Worm (Caenorhabditis elegans) whole organism, young adult: ENCODE results near the gene W06A7.2.

Experiments used
- C17E4.6 ChIP-seq: fragments of 200-800 bp; sonication (Bioruptor generic); IDR thresholded peaks from 2 replicates; pipeline ENCODE4 v1.3.6; 2022; ENCODE audit warnings: missing genetic modification reagents, missing genetic modification characterization, missing compliant biosample characterization
- D2030.7 ChIP-seq: fragments of 200-800 bp; sonication (Bioruptor generic); IDR thresholded peaks from 2 replicates; pipeline ENCODE4 v1.3.6; 2022; ENCODE audit warnings: missing genetic modification reagents, missing genetic modification characterization, missing compliant biosample characterization
- F52B5.7 ChIP-seq: sonication (generic microtip); optimal IDR thresholded peaks from 2 replicates; lab custom pipeline; 2016; ENCODE audit warnings: mild to moderate bottlenecking, missing genetic modification characterization, missing compliant biosample characterization
- F55B11.4 ChIP-seq: sonication (generic microtip); optimal IDR thresholded peaks from 2 replicates; lab custom pipeline; 2016; ENCODE audit warnings: missing compliant biosample characterization, missing genetic modification characterization, borderline replicate concordance; ENCODE audit not compliant: insufficient read depth
- K12H6.12 ChIP-seq: fragments of 200-800 bp; sonication (Bioruptor generic); optimal IDR thresholded peaks from 2 replicates; lab custom pipeline; 2018; ENCODE audit warnings: mild to moderate bottlenecking, missing genetic modification characterization, missing compliant biosample characterization
- T26A5.8 ChIP-seq: sonication (generic microtip); optimal IDR thresholded peaks from 2 replicates; lab custom pipeline; 2016; ENCODE audit warnings: missing genetic modification characterization, missing compliant biosample characterization
- Y53G8AR.9 ChIP-seq: fragments of 200-800 bp; sonication (Bioruptor generic); conservative IDR thresholded peaks from 2 replicates; pipeline ENCODE4 v1.3.6; 2022; ENCODE audit warnings: missing genetic modification reagents, missing genetic modification characterization, missing compliant biosample characterization
- ZK185.1 ChIP-seq: sonication (generic microtip); optimal IDR thresholded peaks from 2 replicates; lab custom pipeline; 2016; ENCODE audit warnings: mild to moderate bottlenecking, missing genetic modification characterization, missing compliant biosample characterization; ENCODE audit not compliant: poor library complexity, severe bottlenecking
- aptf-3 ChIP-seq: fragments of 200-800 bp; sonication (Bioruptor generic); IDR thresholded peaks from 2 replicates; pipeline ENCODE4 v1.3.6; 2022; ENCODE audit warnings: missing genetic modification characterization, missing compliant biosample characterization
- atf-7 ChIP-seq: sonication (generic microtip); optimal IDR thresholded peaks from 2 replicates; lab custom pipeline; 2017; ENCODE audit warnings: mild to moderate bottlenecking, missing genetic modification characterization, missing compliant biosample characterization
- attf-6 ChIP-seq: fragments of 200-800 bp; sonication (Bioruptor generic); IDR thresholded peaks from 2 replicates; pipeline ENCODE4 v1.3.6; 2022; ENCODE audit warnings: missing genetic modification reagents, missing genetic modification characterization, missing compliant biosample characterization
- ceh-58 ChIP-seq: fragments of 200-800 bp; sonication (Bioruptor generic); IDR thresholded peaks from 2 replicates; pipeline ENCODE4 v1.3.6; 2022; ENCODE audit warnings: missing genetic modification characterization, missing compliant biosample characterization
- ceh-91 ChIP-seq: fragments of 200-800 bp; sonication (Bioruptor generic); IDR thresholded peaks from 2 replicates; pipeline ENCODE4 v1.3.6; 2022; ENCODE audit warnings: missing genetic modification reagents, missing genetic modification characterization, missing compliant biosample characterization
- die-1 ChIP-seq: sonication (generic microtip); optimal IDR thresholded peaks from 2 replicates; lab custom pipeline; 2016; ENCODE audit warnings: missing genotype, mild to moderate bottlenecking, missing genetic modification characterization, missing compliant biosample characterization
- dox-1 ChIP-seq: fragments of 200-800 bp; sonication (Bioruptor generic); IDR thresholded peaks from 2 replicates; pipeline ENCODE4 v1.3.6; 2022; ENCODE audit warnings: missing genetic modification reagents, missing genetic modification characterization, missing compliant biosample characterization
- gei-17 ChIP-seq: fragments of 200-800 bp; sonication (Bioruptor generic); optimal IDR thresholded peaks from 2 replicates; lab custom pipeline; 2018; ENCODE audit warnings: mild to moderate bottlenecking, missing genetic modification characterization, missing compliant biosample characterization
- hmg-20 ChIP-seq: fragments of 200-800 bp; sonication (Bioruptor generic); IDR thresholded peaks from 2 replicates; pipeline ENCODE4 v1.3.6; 2022; ENCODE audit warnings: missing genetic modification reagents, missing genetic modification characterization, missing compliant biosample characterization
- hrde-1 ChIP-seq: sonication (generic microtip); optimal IDR thresholded peaks from 2 replicates; lab custom pipeline; 2016; ENCODE audit warnings: missing genetic modification characterization, mild to moderate bottlenecking, missing compliant biosample characterization, moderate library complexity, missing genotype, missing genetic modification reagents, borderline replicate concordance
- lin-35 ChIP-seq, 3 experiments: fragments of 150-350 bp in 2 of 3; sonication (generic microtip) in 1 of 3; optimal IDR thresholded peaks; 2 replicates each; lab custom pipeline; 2014 to 2018; ENCODE audit warnings: missing biosample characterization in 3 of 3, missing genetic modification characterization in 3 of 3, missing genetic modification reagents in 3 of 3
- lin-40 ChIP-seq: sonication (generic microtip); optimal IDR thresholded peaks from 2 replicates; lab custom pipeline; 2016; ENCODE audit warnings: missing genetic modification characterization, mild to moderate bottlenecking, missing compliant biosample characterization, missing genotype, missing genetic modification reagents
- lsl-1 ChIP-seq: fragments of 200-800 bp; sonication (Bioruptor generic); optimal IDR thresholded peaks from 2 replicates; lab custom pipeline; 2018; ENCODE audit warnings: mild to moderate bottlenecking, missing genetic modification characterization, moderate library complexity, missing compliant biosample characterization
- madf-6 ChIP-seq: fragments of 200-800 bp; sonication (Bioruptor generic); IDR thresholded peaks from 2 replicates; pipeline ENCODE4 v1.3.6; 2022; ENCODE audit warnings: missing genetic modification reagents, missing genetic modification characterization, missing compliant biosample characterization
- madf-8 ChIP-seq: fragments of 200-800 bp; sonication (Bioruptor generic); conservative IDR thresholded peaks from 2 replicates; pipeline ENCODE4 v1.3.6; 2022; ENCODE audit warnings: missing genetic modification reagents, missing genetic modification characterization, missing compliant biosample characterization
- mcd-1 ChIP-seq: fragments of 200-800 bp; sonication (Bioruptor generic); IDR thresholded peaks from 2 replicates; pipeline ENCODE4 v1.3.6; 2022; ENCODE audit warnings: missing genetic modification reagents, missing genetic modification characterization, missing compliant biosample characterization
- mes-4 ChIP-seq: sonication (generic microtip); optimal IDR thresholded peaks from 2 replicates; lab custom pipeline; 2016; ENCODE audit warnings: missing genotype, missing genetic modification characterization, missing compliant biosample characterization
- nfyb-1 ChIP-seq: fragments of 200-800 bp; sonication (Bioruptor generic); IDR thresholded peaks from 2 replicates; pipeline ENCODE4 v1.3.6; 2022; ENCODE audit warnings: missing genetic modification reagents, missing genetic modification characterization, missing compliant biosample characterization
- nhr-179 ChIP-seq: sonication (generic microtip); optimal IDR thresholded peaks from 2 replicates; lab custom pipeline; 2016; ENCODE audit warnings: mild to moderate bottlenecking, missing genetic modification characterization, missing compliant biosample characterization
- pbrm-1 ChIP-seq: fragments of 200-800 bp; sonication (Bioruptor generic); IDR thresholded peaks from 2 replicates; pipeline ENCODE4 v1.3.6; 2022; ENCODE audit warnings: missing genetic modification reagents, missing genetic modification characterization, missing compliant biosample characterization
- pha-4 ChIP-seq: fragments of 150-350 bp; sonication (generic microtip); optimal IDR thresholded peaks from 2 replicates; lab custom pipeline; 2014; ENCODE audit warnings: missing biosample characterization, missing genetic modification reagents, missing genetic modification characterization
- rcor-1 ChIP-seq: fragments of 200-800 bp; sonication (Bioruptor generic); IDR thresholded peaks from 2 replicates; pipeline ENCODE4 v1.3.6; 2022; ENCODE audit warnings: missing genetic modification reagents, missing genetic modification characterization, missing compliant biosample characterization
- repo-1 ChIP-seq: sonication (generic microtip); optimal IDR thresholded peaks from 2 replicates; lab custom pipeline; 2017; ENCODE audit warnings: mild to moderate bottlenecking, missing genetic modification characterization, missing compliant biosample characterization
- rpc-1 ChIP-seq, 2 experiments: fragments of 150-350 bp in 1 of 2; sonication (generic microtip) in 1 of 2; optimal IDR thresholded peaks; 2 replicates each; lab custom pipeline; 2014 to 2018; ENCODE audit warnings: missing biosample characterization in 1 of 2, missing genetic modification characterization in 1 of 2, missing genetic modification reagents in 1 of 2, missing genotype in 1 of 2
- sea-2 ChIP-seq: fragments of 200-800 bp; sonication (Bioruptor generic); IDR thresholded peaks from 2 replicates; pipeline ENCODE4 v1.3.6; 2022; ENCODE audit warnings: missing genetic modification characterization, missing compliant biosample characterization
- sptf-2 ChIP-seq: fragments of 200-800 bp; sonication (Bioruptor generic); optimal IDR thresholded peaks from 2 replicates; lab custom pipeline; 2018; ENCODE audit warnings: mild to moderate bottlenecking, missing genetic modification characterization, missing compliant biosample characterization
- unc-62 ChIP-seq: fragments of 150-350 bp; optimal IDR thresholded peaks from 2 replicates; lab custom pipeline; 2014; ENCODE audit warnings: missing biosample characterization, missing genetic modification reagents, missing genetic modification characterization
- ztf-18 ChIP-seq: sonication (generic microtip); optimal IDR thresholded peaks from 2 replicates; lab custom pipeline; 2016; ENCODE audit warnings: missing genotype, mild to moderate bottlenecking, missing genetic modification characterization, missing compliant biosample characterization
- ztf-25 ChIP-seq: fragments of 200-800 bp; sonication (Bioruptor generic); IDR thresholded peaks from 2 replicates; pipeline ENCODE4 v1.3.6; 2022; ENCODE audit warnings: missing genetic modification reagents, missing genetic modification characterization, missing compliant biosample characterization
- ztf-6 ChIP-seq: fragments of 200-800 bp; sonication (Bioruptor generic); IDR thresholded peaks from 2 replicates; pipeline ENCODE4 v1.3.6; 2022; ENCODE audit warnings: missing genetic modification reagents, missing genetic modification characterization, missing compliant biosample characterization

Gene W06A7.2

ce11 chrV:14781130-14781529, 40.5 kb upstream of the W06A7.2 start, which contains the start of gene Y50E8A.11:
Y50E8A.11 (plus strand) TSS chrV:14781430.
- no peak for TF ChIP-seq K12H6.12 (tag; lab: Kevin White, UChicago)
- no peak for TF ChIP-seq aptf-3 (GFP tag; lab: Robert Waterston, UW)
- TF ChIP-seq hrde-1 (tag; lab: Kevin White, UChicago): no peak
- TF ChIP-seq mes-4: no peak
- TF ChIP-seq ztf-6 (GFP tag; lab: Robert Waterston, UW): no peak
- no peak for TF ChIP-seq D2030.7 (GFP tag; lab: Robert Waterston, UW)
- no peak for TF ChIP-seq T26A5.8 (tag; lab: Kevin White, UChicago)
- TF ChIP-seq C17E4.6 (GFP tag; lab: Robert Waterston, UW): no peak
- TF ChIP-seq madf-8 (GFP tag; lab: Robert Waterston, UW): no peak
- no peak for TF ChIP-seq dox-1 (GFP tag; lab: Robert Waterston, UW)
- TF ChIP-seq ZK185.1 (tag; lab: Kevin White, UChicago): no peak
- no peak for TF ChIP-seq nfyb-1 (GFP tag; lab: Robert Waterston, UW)
- TF ChIP-seq attf-6 (GFP tag; lab: Robert Waterston, UW): no peak
- no peak for TF ChIP-seq sptf-2 (GFP tag; lab: Kevin White, UChicago)
- TF ChIP-seq lin-40 (tag; lab: Kevin White, UChicago): no peak
- no peak for TF ChIP-seq pha-4

- TF ChIP-seq hmg-20: no peak
- TF ChIP-seq repo-1 (tag; lab: Kevin White, UChicago): no peak
- no peak for TF ChIP-seq lin-35 (GFP tag; optimal IDR thresholded peaks at IDR 0.05; lab: Kevin White, UChicago)
- no peak for TF ChIP-seq rcor-1 (GFP tag; lab: Robert Waterston, UW)
- no peak for TF ChIP-seq nhr-179 (tag; lab: Kevin White, UChicago)
- no peak for TF ChIP-seq madf-6
- TF ChIP-seq atf-7 (tag; lab: Kevin White, UChicago): no peak
- no peak for TF ChIP-seq Y53G8AR.9
- TF ChIP-seq rpc-1 (optimal IDR thresholded peaks at IDR 0.05; lab: Kevin White, UChicago): no peak
- TF ChIP-seq rpc-1 (tag; optimal IDR thresholded peaks at IDR 0.05; lab: Kevin White, UChicago): no peak
Observed at ce11 chrV:14784160-14784774, 37.4 kb upstream of the W06A7.2 start, which contains the start of gene Y50E8A.12. Y50E8A.12 (minus strand) TSS chrV:14784210.

ce11 chrV:14784787-14785186, 36.9 kb upstream of the W06A7.2 start:
- no peak for TF ChIP-seq C17E4.6 (GFP tag; lab: Robert Waterston, UW)
- TF ChIP-seq ceh-91 (GFP tag; lab: Robert Waterston, UW): no peak
- peak; percentile 67; the same call in 1 of the 2 replicates for TF ChIP-seq nfyb-1 (GFP tag; lab: Robert Waterston, UW)
- TF ChIP-seq pbrm-1 (GFP tag; lab: Robert Waterston, UW): no peak

ce11 chrV:14788462-14788861, 33.2 kb upstream of the W06A7.2 start:
- no peak for TF ChIP-seq sea-2 (GFP tag; lab: Robert Waterston, UW)
- TF ChIP-seq lsl-1 (GFP tag; lab: Kevin White, UChicago): no peak
- TF ChIP-seq ztf-6 (GFP tag; lab: Robert Waterston, UW): no peak
- TF ChIP-seq F55B11.4 (tag; lab: Kevin White, UChicago): no peak
- no peak for TF ChIP-seq mcd-1 (GFP tag; lab: Robert Waterston, UW)
- no peak for TF ChIP-seq unc-62
- no peak for TF ChIP-seq die-1 (tag; lab: Kevin White, UChicago)
- TF ChIP-seq ceh-91 (GFP tag; lab: Robert Waterston, UW): no peak
- TF ChIP-seq ztf-25 (GFP tag; lab: Robert Waterston, UW): no peak
- no peak for TF ChIP-seq ztf-18 (tag; lab: Kevin White, UChicago)
- no peak for TF ChIP-seq ceh-58
- no peak for TF ChIP-seq F52B5.7 (tag; lab: Kevin White, UChicago)
- TF ChIP-seq gei-17 (GFP tag; lab: Kevin White, UChicago): no peak
- no peak for TF ChIP-seq T26A5.8 (tag; lab: Kevin White, UChicago)
